Worm (Caenorhabditis elegans) whole organism, midembryonic: ENCODE measurements around the gene poml-1.

Experiments
- T22C8.4 ChIP-seq: fragments of 200-800 bp; sonication (Bioruptor generic); IDR thresholded peaks from 2 replicates; pipeline ENCODE4 v1.3.6; 2022; ENCODE audit warnings: missing genetic modification characterization, missing compliant biosample characterization
- med-1 ChIP-seq: sonication (generic microtip); optimal IDR thresholded peaks from 2 replicates; lab custom pipeline; 2017; ENCODE audit warnings: missing genetic modification characterization, mild to moderate bottlenecking, missing compliant biosample characterization, antibody characterized with exemption, missing genetic modification reagents; ENCODE audit not compliant: insufficient read depth

- TF ChIP-seq med-1 (GFP tag; lab: Kevin White, UChicago) (no peak), T22C8.4 (GFP tag; lab: Robert Waterston, UW) (no peak)
Observed at ce11 chrX:13702923-13703322, 19.8 kb downstream of the poml-1 start.
